Fruit fly (Drosophila melanogaster) whole organism, embryonic: Measurements from ENCODE around the gene CG7903.

Experiments
- Atf3 ChIP-seq: fragments of 200-800 bp; sonication (Bioruptor generic); optimal IDR thresholded peaks from 3 replicates; lab custom pipeline; 2016; ENCODE audit warnings: missing biosample characterization, missing genetic modification characterization
- CG11695 ChIP-seq: fragments of 200-800 bp; sonication (Bioruptor generic); IDR thresholded peaks from 3 replicates; pipeline ENCODE4 v1.3.6; 2022; ENCODE audit warnings: missing biosample characterization, missing genetic modification characterization
- CG12071 ChIP-seq: fragments of 200-800 bp; sonication (Bioruptor generic); optimal IDR thresholded peaks from 3 replicates; lab custom pipeline; 2018; ENCODE audit warnings: missing biosample characterization, mild to moderate bottlenecking, missing genetic modification characterization
- CG12104 ChIP-seq: fragments of 200-800 bp; sonication (Bioruptor generic); optimal IDR thresholded peaks from 3 replicates; lab custom pipeline; 2016; ENCODE audit warnings: missing biosample characterization, missing genetic modification characterization
- CG13424 ChIP-seq: fragments of 200-800 bp; sonication (Bioruptor generic); optimal IDR thresholded peaks from 2 replicates; lab custom pipeline; 2019; ENCODE audit warnings: missing biosample characterization, mild to moderate bottlenecking, missing genetic modification characterization, moderate library complexity
- CG14014 ChIP-seq: fragments of 200-800 bp; sonication (Bioruptor generic); IDR thresholded peaks from 2 replicates; pipeline ENCODE4 v1.3.6; 2022; ENCODE audit warnings: missing biosample characterization, missing genetic modification characterization
- CG15514 ChIP-seq: fragments of 200-800 bp; sonication (Bioruptor generic); optimal IDR thresholded peaks from 3 replicates; lab custom pipeline; 2017; ENCODE audit warnings: missing biosample characterization, missing genetic modification characterization, mild to moderate bottlenecking, moderate library complexity, missing genetic modification reagents
- CG15601 ChIP-seq: fragments of 200-800 bp; sonication (Bioruptor generic); optimal IDR thresholded peaks from 3 replicates; lab custom pipeline; 2019; ENCODE audit warnings: missing biosample characterization, mild to moderate bottlenecking, missing genetic modification characterization, moderate library complexity
- CG17186 ChIP-seq: fragments of 200-800 bp; sonication (Bioruptor generic); optimal IDR thresholded peaks from 3 replicates; lab custom pipeline; 2017; ENCODE audit warnings: missing biosample characterization, missing genetic modification reagents, missing genetic modification characterization
- CG17612 ChIP-seq: fragments of 200-800 bp; sonication (Bioruptor generic); IDR thresholded peaks from 2 replicates; pipeline ENCODE4 v1.3.6; 2022; ENCODE audit warnings: missing biosample characterization, missing genetic modification characterization
- CG30431 ChIP-seq: fragments of 200-800 bp; sonication (Bioruptor generic); optimal IDR thresholded peaks from 2 replicates; lab custom pipeline; 2017; ENCODE audit warnings: missing biosample characterization, missing genetic modification characterization
- CG31441 ChIP-seq: fragments of 200-800 bp; sonication (Bioruptor generic); IDR thresholded peaks from 2 replicates; pipeline ENCODE4 v1.3.6; 2022; ENCODE audit warnings: missing biosample characterization, missing genetic modification characterization
- CG32772 ChIP-seq: fragments of 200-800 bp; sonication (Bioruptor generic); IDR thresholded peaks from 2 replicates; pipeline ENCODE4 v1.3.6; 2022; ENCODE audit warnings: missing biosample characterization, missing genetic modification characterization
- CG34422 ChIP-seq: fragments of 200-800 bp; sonication (Bioruptor generic); IDR thresholded peaks from 3 replicates; pipeline ENCODE4 v1.3.6; 2022; ENCODE audit warnings: missing biosample characterization, missing genetic modification characterization
- CG3838 ChIP-seq: fragments of 200-800 bp; sonication (Bioruptor generic); optimal IDR thresholded peaks from 3 replicates; lab custom pipeline; 2016; ENCODE audit warnings: missing biosample characterization, missing genetic modification characterization
- CG6254 ChIP-seq: fragments of 200-800 bp; sonication (Bioruptor generic); optimal IDR thresholded peaks from 3 replicates; lab custom pipeline; 2017; ENCODE audit warnings: mild to moderate bottlenecking, missing biosample characterization, missing genetic modification reagents, missing genetic modification characterization
- CG8944 ChIP-seq: fragments of 200-800 bp; sonication (Bioruptor generic); optimal IDR thresholded peaks from 3 replicates; lab custom pipeline; 2016; ENCODE audit warnings: missing biosample characterization, missing genetic modification characterization
- CG9437 ChIP-seq: fragments of 200-800 bp; sonication (Bioruptor generic); optimal IDR thresholded peaks from 2 replicates; lab custom pipeline; 2018; ENCODE audit warnings: missing biosample characterization, mild to moderate bottlenecking, missing genetic modification characterization
- CTCF ChIP-seq: fragments of 200-800 bp; sonication (Bioruptor generic); optimal IDR thresholded peaks from 2 replicates; lab custom pipeline; 2017; ENCODE audit warnings: missing biosample characterization, mild to moderate bottlenecking, missing genetic modification characterization, moderate library complexity
- Dip3 ChIP-seq: fragments of 200-800 bp; sonication (Bioruptor generic); optimal IDR thresholded peaks from 3 replicates; lab custom pipeline; 2016; ENCODE audit warnings: missing biosample characterization, missing genetic modification characterization
- Fer1 ChIP-seq: fragments of 200-800 bp; sonication (Bioruptor generic); optimal IDR thresholded peaks from 2 replicates; lab custom pipeline; 2017; ENCODE audit warnings: missing biosample characterization, mild to moderate bottlenecking, missing genetic modification characterization
- HLHmδ ChIP-seq: fragments of 200-800 bp; sonication (Bioruptor generic); optimal IDR thresholded peaks from 2 replicates; lab custom pipeline; 2018; ENCODE audit warnings: missing biosample characterization, mild to moderate bottlenecking, missing genetic modification characterization, moderate library complexity
- HmgZ ChIP-seq: fragments of 200-800 bp; sonication (Bioruptor generic); optimal IDR thresholded peaks from 2 replicates; lab custom pipeline; 2018; ENCODE audit warnings: missing biosample characterization, mild to moderate bottlenecking, missing genetic modification characterization
- Hsf ChIP-seq: fragments of 200-800 bp; sonication (Bioruptor generic); optimal IDR thresholded peaks from 3 replicates; lab custom pipeline; 2016; ENCODE audit warnings: missing biosample characterization, missing genetic modification characterization
- Med ChIP-seq: fragments of 200-800 bp; sonication (Bioruptor generic); peaks from one replicate; lab custom pipeline; 2016; ENCODE audit warnings: missing biosample characterization, missing genetic modification characterization, mild to moderate bottlenecking, inconsistent platforms, moderate library complexity
- Myb ChIP-seq: fragments of 200-800 bp; sonication (Bioruptor generic); optimal IDR thresholded peaks from 2 replicates; lab custom pipeline; 2016; ENCODE audit warnings: missing biosample characterization, missing genetic modification characterization
- Neu2 ChIP-seq: fragments of 200-800 bp; sonication (Bioruptor generic); optimal IDR thresholded peaks from 3 replicates; lab custom pipeline; 2016; ENCODE audit warnings: missing biosample characterization, missing genetic modification characterization, borderline replicate concordance
- PHDP ChIP-seq: fragments of 200-800 bp; sonication (Bioruptor generic); optimal IDR thresholded peaks from 3 replicates; lab custom pipeline; 2018; ENCODE audit warnings: missing biosample characterization, mild to moderate bottlenecking, missing genetic modification characterization, moderate library complexity
- Pdp1 ChIP-seq, 2 experiments: fragments of 200-800 bp; sonication (Bioruptor generic); optimal IDR thresholded peaks; 3 replicates each; lab custom pipeline; 2016; ENCODE audit warnings: missing biosample characterization in 2 of 2, missing genetic modification characterization in 2 of 2, mild to moderate bottlenecking in 1 of 2, moderate library complexity in 1 of 2
- Ravus ChIP-seq: fragments of 200-800 bp; sonication (Bioruptor generic); IDR thresholded peaks from 2 replicates; pipeline ENCODE4 v1.3.6; 2022; ENCODE audit warnings: missing biosample characterization, missing genetic modification characterization
- Scr ChIP-seq: fragments of 200-800 bp; sonication (Bioruptor generic); IDR thresholded peaks from 2 replicates; pipeline ENCODE4 v1.3.6; 2022; ENCODE audit warnings: missing biosample characterization, missing genetic modification characterization; ENCODE audit not compliant: partially characterized antibody
- Sin3A ChIP-seq: fragments of >200 bp; optimal IDR thresholded peaks from 2 replicates; lab custom pipeline; 2018
- YL-1 ChIP-seq: fragments of 200-800 bp; sonication (Bioruptor generic); optimal IDR thresholded peaks from 3 replicates; lab custom pipeline; 2017; ENCODE audit warnings: missing biosample characterization, mild to moderate bottlenecking, missing genetic modification characterization
- aop ChIP-seq: fragments of 200-800 bp; sonication (Bioruptor generic); IDR thresholded peaks from 2 replicates; pipeline ENCODE4 v1.3.6; 2022; ENCODE audit warnings: missing biosample characterization, missing genetic modification characterization
- ara ChIP-seq: fragments of 200-800 bp; sonication (Bioruptor generic); IDR thresholded peaks from 2 replicates; pipeline ENCODE4 v1.3.6; 2022; ENCODE audit warnings: missing biosample characterization, missing genetic modification characterization
- chm ChIP-seq: fragments of 200-800 bp; sonication (Bioruptor generic); IDR thresholded peaks from 2 replicates; pipeline ENCODE4 v1.3.6; 2022; ENCODE audit warnings: missing biosample characterization, missing genetic modification characterization
- crol ChIP-seq: fragments of 200-800 bp; sonication (Bioruptor generic); IDR thresholded peaks from 2 replicates; pipeline ENCODE4 v1.3.6; 2022; ENCODE audit warnings: missing biosample characterization, missing genetic modification characterization
- disco-r ChIP-seq: fragments of 200-800 bp; sonication (Bioruptor generic); optimal IDR thresholded peaks from 2 replicates; lab custom pipeline; 2016; ENCODE audit warnings: missing biosample characterization, missing genetic modification characterization
- dm ChIP-seq: fragments of 200-800 bp; sonication (Bioruptor generic); optimal IDR thresholded peaks from 3 replicates; lab custom pipeline; 2016; ENCODE audit warnings: missing biosample characterization, missing genetic modification characterization
- exex ChIP-seq: fragments of 200-800 bp; sonication (Bioruptor generic); optimal IDR thresholded peaks from 4 replicates; lab custom pipeline; 2018; ENCODE audit warnings: missing biosample characterization, mild to moderate bottlenecking, missing genetic modification characterization, moderate library complexity
- fd3F ChIP-seq: fragments of 200-800 bp; sonication (Bioruptor generic); optimal IDR thresholded peaks from 2 replicates; lab custom pipeline; 2018; ENCODE audit warnings: missing biosample characterization, mild to moderate bottlenecking, missing genetic modification characterization, moderate library complexity
- grau ChIP-seq: fragments of 200-800 bp; optimal IDR thresholded peaks from 3 replicates; lab custom pipeline; 2019; ENCODE audit warnings: missing biosample characterization, mild to moderate bottlenecking, missing genetic modification characterization, moderate library complexity
- ken ChIP-seq: fragments of 200-800 bp; sonication (Bioruptor generic); IDR thresholded peaks from 3 replicates; pipeline ENCODE4 v1.3.6; 2022; ENCODE audit warnings: missing biosample characterization, missing genetic modification characterization
- prd ChIP-seq, 3 experiments: fragments of >200 bp in 2 of 3; fragments of 200-800 bp in 1 of 3; sonication (Bioruptor generic) in 1 of 3; optimal IDR thresholded peaks in 2 of 3; IDR thresholded peaks in 1 of 3; 2 replicates in 2 of 3; 3 replicates in 1 of 3; pipeline versions ENCODE4 v1.3.6 to Lab custom; 2017 to 2022; ENCODE audit warnings: missing biosample characterization in 1 of 3, missing genetic modification characterization in 1 of 3
- schlank ChIP-seq: fragments of 200-800 bp; sonication (Bioruptor generic); optimal IDR thresholded peaks from 2 replicates; lab custom pipeline; 2018; ENCODE audit warnings: missing biosample characterization, mild to moderate bottlenecking, missing genetic modification characterization
- sim ChIP-seq: fragments of 200-800 bp; sonication (Bioruptor generic); IDR thresholded peaks from 2 replicates; pipeline ENCODE4 v1.3.6; 2022; ENCODE audit warnings: missing biosample characterization, missing genetic modification characterization
- sna ChIP-seq: fragments of 200-800 bp; sonication (Bioruptor generic); IDR thresholded peaks from 2 replicates; pipeline ENCODE4 v1.3.6; 2022; ENCODE audit warnings: missing biosample characterization, missing genetic modification characterization; ENCODE audit not compliant: partially characterized antibody
- stwl ChIP-seq: fragments of 200-800 bp; sonication (Bioruptor generic); optimal IDR thresholded peaks from 3 replicates; lab custom pipeline; 2018; ENCODE audit warnings: missing biosample characterization, mild to moderate bottlenecking, missing genetic modification characterization, moderate library complexity
- trh ChIP-seq: fragments of 200-800 bp; sonication (Bioruptor generic); optimal IDR thresholded peaks from 2 replicates; lab custom pipeline; 2016; ENCODE audit warnings: missing biosample characterization, missing genetic modification characterization
- unc-4 ChIP-seq: fragments of 200-800 bp; sonication (Bioruptor generic); IDR thresholded peaks from 2 replicates; pipeline ENCODE4 v1.3.6; 2022; ENCODE audit warnings: missing biosample characterization, missing genetic modification characterization; ENCODE audit not compliant: partially characterized antibody
- vnd ChIP-seq: fragments of 200-800 bp; sonication (Bioruptor generic); IDR thresholded peaks from 3 replicates; pipeline ENCODE4 v1.3.6; 2022; ENCODE audit warnings: missing biosample characterization, missing genetic modification characterization; ENCODE audit not compliant: partially characterized antibody
- zen ChIP-seq: fragments of 200-800 bp; sonication (Bioruptor generic); optimal IDR thresholded peaks from 3 replicates; lab custom pipeline; 2018; ENCODE audit warnings: missing biosample characterization, mild to moderate bottlenecking, missing genetic modification characterization, moderate library complexity

Gene CG7903

DNA sequence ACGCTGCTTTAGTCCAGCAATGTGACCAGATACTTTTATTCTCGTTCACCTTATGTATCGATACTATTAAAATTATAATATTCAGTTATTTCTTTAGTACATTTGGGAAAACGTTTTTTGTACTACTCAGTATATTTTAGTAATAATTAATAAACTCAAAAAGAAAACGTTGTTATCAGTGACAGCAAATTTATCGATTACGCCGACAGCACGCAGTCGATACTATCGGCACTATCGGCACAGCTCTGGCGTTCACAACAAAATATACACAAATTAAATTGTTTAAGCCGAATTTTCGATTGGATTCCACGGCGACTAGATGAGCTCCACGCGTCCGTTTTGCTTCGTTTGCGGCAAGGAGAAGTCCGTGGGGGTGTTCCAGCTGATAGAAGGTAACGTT lies 44.5 kb upstream of the CG7903 start, which contains the start of the genes janA, Sry-alpha and Sry-beta (continued):
- TF ChIP-seq Neu2 = no peak
- no peak for TF ChIP-seq CG14014 (GFP tag; lab: Robert Waterston, UW)
- no peak for TF ChIP-seq CG3838
- peak; percentile 55 for TF ChIP-seq HmgZ (tag; lab: Kevin White, UChicago)
- TF ChIP-seq Fer1 (GFP tag; lab: Kevin White, UChicago) = peak; percentile 9
- no peak for TF ChIP-seq exex (tag; lab: Kevin White, UChicago)
- no peak for TF ChIP-seq CG30431 (GFP tag; lab: Kevin White, UChicago)
- TF ChIP-seq CG6254 (GFP tag; lab: Kevin White, UChicago) = no peak
- no peak for TF ChIP-seq Ravus (GFP tag; lab: Robert Waterston, UW)
- peak; percentile 16 for TF ChIP-seq CG13424 (tag; lab: Kevin White, UChicago)
- no peak for TF ChIP-seq ken (GFP tag; lab: Robert Waterston, UW)
- TF ChIP-seq CG11695 (GFP tag; lab: Robert Waterston, UW) = no peak
- TF ChIP-seq Dip3 (GFP tag; lab: Kevin White, UChicago) = no peak
- TF ChIP-seq CG8944 = no peak
- no peak for TF ChIP-seq CG17612 (GFP tag; lab: Robert Waterston, UW)
- peak; percentile 29 for TF ChIP-seq Myb (GFP tag; lab: Kevin White, UChicago)
- TF ChIP-seq CG15514 (GFP tag; lab: Kevin White, UChicago) = peak; percentile 94
- TF ChIP-seq HLHmδ (GFP tag; lab: Kevin White, UChicago) = no peak
- TF ChIP-seq disco-r (GFP tag; lab: Kevin White, UChicago) = no peak
- peak; percentile 99 for TF ChIP-seq unc-4
- no peak for TF ChIP-seq CG31441 (GFP tag; lab: Robert Waterston, UW)
- TF ChIP-seq ara (GFP tag; lab: Robert Waterston, UW) = no peak
- peak; percentile 37 for TF ChIP-seq CG15601
- TF ChIP-seq zen (tag; lab: Kevin White, UChicago) = peak; percentile 35
- TF ChIP-seq schlank = no peak
- TF ChIP-seq Atf3 (GFP tag; lab: Kevin White, UChicago) = no peak
- no peak for TF ChIP-seq sim (GFP tag; lab: Robert Waterston, UW)
- no peak for TF ChIP-seq grau
- TF ChIP-seq CG32772 (GFP tag; lab: Robert Waterston, UW) = no peak
- TF ChIP-seq Scr (GFP tag; lab: Robert Waterston, UW) = peak; percentile 99
- TF ChIP-seq PHDP (tag; lab: Kevin White, UChicago) = no peak
- TF ChIP-seq chm (GFP tag; lab: Robert Waterston, UW) = no peak
- peak; percentile 38 for TF ChIP-seq CG17186 (GFP tag; lab: Kevin White, UChicago)
- TF ChIP-seq stwl (tag; lab: Kevin White, UChicago) = peak; percentile 77
- TF ChIP-seq sna = peak; percentile 100
- TF ChIP-seq aop (GFP tag; lab: Robert Waterston, UW) = no peak
- peak; percentile 86 for TF ChIP-seq Med (GFP tag; lab: Kevin White, UChicago)
- TF ChIP-seq dm (GFP tag; lab: Kevin White, UChicago) = no peak
- no peak for TF ChIP-seq CG12104 (GFP tag; lab: Kevin White, UChicago)
- TF ChIP-seq Sin3A (lab: Kevin White, UChicago) = peak; percentile 73
- no peak for TF ChIP-seq prd (optimal IDR thresholded peaks at IDR 0.05; lab: Kevin White, UChicago)
- peak; percentile 10; the same call in 1 of the 3 replicates for TF ChIP-seq prd (GFP tag; IDR thresholded peaks at IDR 0.05; lab: Robert Waterston, UW)
- no peak for TF ChIP-seq fd3F (GFP tag; lab: Kevin White, UChicago)
- TF ChIP-seq CTCF = peak; percentile 35
- peak; percentile 100 for TF ChIP-seq vnd
- no peak for TF ChIP-seq Pdp1 (GFP tag; optimal IDR thresholded peaks at IDR 0.05; lab: Kevin White, UChicago)
- TF ChIP-seq CG34422 (GFP tag; lab: Robert Waterston, UW) = peak; percentile 59; the same call in 1 of the 3 replicates
- peak; percentile 86 for TF ChIP-seq YL-1 (GFP tag; lab: Kevin White, UChicago)
- no peak for TF ChIP-seq CG12071 (GFP tag; lab: Kevin White, UChicago)
- peak; percentile 22 for TF ChIP-seq Hsf (GFP tag; lab: Kevin White, UChicago)
- TF ChIP-seq trh = no peak
- no peak for TF ChIP-seq CG9437 (GFP tag; lab: Kevin White, UChicago)
- no peak for TF ChIP-seq crol
